Fruit fly (Drosophila melanogaster) Kc167 (cell line): ENCODE measurements around the gene Gga.

Experiments used
- Myc ChIP-seq: fragments of >200 bp; optimal IDR thresholded peaks from 2 replicates; lab custom pipeline; 2017; ENCODE audit warnings: missing external identifiers
- Sin3A ChIP-seq: fragments of >200 bp; optimal IDR thresholded peaks from 2 replicates; lab custom pipeline; 2018; ENCODE audit warnings: missing external identifiers
- h ChIP-seq: fragments of >200 bp; optimal IDR thresholded peaks from 3 replicates; lab custom pipeline; 2018; ENCODE audit warnings: missing external identifiers
- insv ChIP-seq: fragments of >200 bp; optimal IDR thresholded peaks from 3 replicates; lab custom pipeline; 2018; ENCODE audit warnings: missing external identifiers
- psq ChIP-seq: fragments of >200 bp; optimal IDR thresholded peaks from 2 replicates; lab custom pipeline; 2017; ENCODE audit warnings: missing external identifiers
- ttk ChIP-seq: sonication (Bioruptor generic); optimal IDR thresholded peaks from 2 replicates; lab custom pipeline; 2017; ENCODE audit warnings: missing external identifiers

Gga gene

DNA sequence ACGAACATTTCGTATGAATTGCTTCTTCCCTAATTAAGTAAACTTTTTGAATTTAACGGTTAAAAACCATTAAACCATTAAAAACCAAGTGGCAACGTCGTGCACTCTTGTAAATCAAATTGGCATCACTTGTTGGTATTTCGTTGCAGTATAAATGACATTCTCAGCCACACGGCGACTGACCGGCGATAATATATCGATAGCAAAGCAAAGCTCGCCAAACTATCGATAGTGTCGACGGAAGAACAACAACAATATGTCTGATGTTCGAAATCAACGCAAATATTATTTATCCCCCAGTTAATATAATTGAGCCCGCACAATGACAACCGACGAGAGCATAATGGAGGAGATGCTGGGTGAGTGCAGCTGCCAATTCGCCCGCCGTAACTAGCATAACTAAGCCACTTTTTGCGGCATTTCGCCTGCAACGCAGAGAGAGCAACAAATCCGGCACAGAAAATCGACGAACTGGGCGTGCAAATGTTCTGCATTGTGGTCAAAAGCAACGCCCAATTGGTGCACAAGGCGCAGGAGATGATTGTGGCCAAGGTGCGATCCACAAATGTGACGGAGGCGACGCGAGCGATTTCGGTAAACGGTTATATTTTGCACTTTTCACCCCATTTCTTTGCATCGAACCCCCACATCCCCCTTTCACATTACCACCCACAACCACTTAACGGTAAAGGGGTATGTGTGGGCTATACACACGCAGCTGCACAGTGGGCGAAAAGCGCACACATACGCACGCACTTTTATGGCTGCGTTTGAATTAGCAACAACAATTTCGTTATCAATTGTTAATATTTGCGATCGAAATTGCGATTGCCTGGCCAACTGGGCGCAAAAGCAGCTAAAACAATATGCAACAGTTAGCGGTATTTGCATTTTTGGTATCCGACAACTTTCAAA, at the start of gene Gga:
TSS of gene Gga (plus strand) at position 213 of the 915 bp plus-strand sequence.
- TF ChIP-seq Sin3A (lab: Kevin White, UChicago) (no peak), ttk (lab: Kevin White, UChicago) (no peak), insv (lab: Kevin White, UChicago) (no peak), h (lab: Kevin White, UChicago) (no peak), Myc (lab: Kevin White, UChicago) (no peak)

DNA sequence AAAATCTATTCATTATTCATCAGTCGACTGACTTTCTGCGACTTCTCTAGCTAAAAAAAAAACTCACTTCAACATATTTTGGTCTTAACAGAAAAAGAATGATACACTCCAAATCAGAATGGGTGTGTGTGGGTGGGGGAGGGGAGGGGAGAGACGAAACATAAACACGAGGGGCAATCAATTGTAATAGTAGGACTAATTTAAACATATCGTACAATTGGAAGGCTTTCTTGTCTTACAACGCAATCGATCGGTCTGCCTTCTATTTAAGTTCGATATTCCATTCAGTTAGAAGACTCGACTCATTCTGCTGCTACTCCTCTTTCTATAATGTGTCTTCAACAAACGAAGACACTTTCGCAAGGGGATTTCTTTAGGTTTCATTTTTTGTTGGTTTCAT, 49.7 kb upstream of the Gga start:
- TF ChIP-seq Sin3A (lab: Kevin White, UChicago): no peak
- TF ChIP-seq psq: no peak
- TF ChIP-seq Myc (lab: Kevin White, UChicago): no peak
- TF ChIP-seq ttk (lab: Kevin White, UChicago): no peak
- TF ChIP-seq h (lab: Kevin White, UChicago): no peak
- no peak for TF ChIP-seq insv (lab: Kevin White, UChicago)

DNA sequence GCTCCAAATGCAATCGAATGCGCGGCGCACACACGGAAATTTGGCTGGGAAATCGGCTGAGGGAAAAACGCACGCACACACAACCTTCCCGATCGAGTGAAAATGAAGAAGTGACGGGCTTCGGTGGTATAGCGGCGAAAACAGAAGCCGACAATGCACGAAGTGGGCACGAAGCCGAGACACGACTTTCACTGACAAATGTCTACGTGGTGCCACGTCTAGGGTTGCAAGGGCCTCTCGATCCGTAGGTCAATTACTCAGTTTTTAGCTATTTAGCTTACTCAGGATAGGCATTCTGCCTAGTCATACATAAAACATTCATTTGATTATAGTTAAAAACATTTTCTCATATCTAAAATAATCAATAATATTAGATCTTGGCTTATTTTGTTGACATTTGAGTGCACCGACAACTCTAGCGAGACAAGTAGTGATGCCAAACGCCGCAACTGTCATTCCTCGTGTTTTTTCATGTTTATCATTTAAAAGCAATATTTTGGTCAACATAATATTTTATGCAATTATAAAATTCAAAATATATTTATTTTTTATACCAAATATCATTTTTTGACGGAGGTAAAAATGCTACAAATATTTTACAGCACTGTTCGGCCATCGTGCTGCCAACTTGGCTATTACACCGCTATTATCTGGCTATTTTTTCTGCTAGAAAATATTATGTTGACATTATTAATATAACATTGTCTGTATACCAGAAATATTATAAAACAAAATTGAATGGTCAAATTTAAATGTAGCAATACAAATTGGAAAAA, 47.1 kb upstream of the Gga start:
- TF ChIP-seq insv (lab: Kevin White, UChicago) (no peak), ttk (lab: Kevin White, UChicago) (no peak), Myc (lab: Kevin White, UChicago) (no peak), Sin3A (lab: Kevin White, UChicago) (no peak), h (lab: Kevin White, UChicago) (no peak), psq (no peak)

DNA sequence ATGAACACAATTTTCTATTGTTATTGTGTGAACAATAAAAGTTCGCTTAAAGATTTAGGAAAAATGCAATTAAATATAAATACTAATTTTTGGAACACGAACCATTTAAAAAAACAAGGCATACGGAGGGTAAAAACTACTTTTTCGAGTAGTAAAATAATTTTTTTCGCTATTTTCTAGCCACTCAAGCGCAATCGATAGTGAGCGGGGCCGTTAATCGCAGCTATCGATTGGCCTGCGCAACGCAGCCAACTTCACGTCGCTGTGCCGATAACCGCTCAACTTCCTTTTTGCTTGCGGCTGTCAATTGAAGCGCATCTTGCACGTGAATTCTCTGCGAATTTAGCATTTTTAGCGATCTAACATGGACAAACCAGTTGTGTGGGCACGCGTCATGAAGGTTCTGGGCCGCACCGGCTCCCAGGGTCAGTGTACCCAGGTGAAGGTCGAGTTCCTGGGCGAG, 46.5 kb upstream of the Gga start, which contains the start of gene RpS28b:
TSS of gene RpS28b (plus strand) at position 278 of the 463 bp plus-strand sequence.
- TF ChIP-seq Sin3A (lab: Kevin White, UChicago) (no peak), insv (lab: Kevin White, UChicago) (no peak), psq (no peak), h (lab: Kevin White, UChicago) (no peak), Myc (lab: Kevin White, UChicago) (no peak), ttk (lab: Kevin White, UChicago) (no peak)

DNA sequence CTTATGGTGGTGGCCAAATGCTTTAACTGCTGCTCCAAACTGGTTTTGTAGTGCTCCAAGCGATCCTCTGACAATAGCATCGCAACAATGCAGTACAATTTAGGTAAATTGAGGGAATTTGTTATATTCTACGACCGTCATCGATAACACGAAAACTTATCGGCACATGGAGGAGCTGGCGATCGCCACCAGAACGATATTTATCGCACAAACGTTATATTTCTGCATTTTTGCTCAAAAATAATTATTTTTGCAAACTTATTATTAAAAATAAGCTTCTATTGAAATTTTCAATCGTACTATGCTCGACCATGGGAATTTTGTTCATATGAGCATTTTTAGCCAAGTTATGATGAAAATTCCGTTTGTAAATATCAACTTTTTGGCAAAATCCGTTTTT, 44.4 kb upstream of the Gga start, which contains the start of gene CG15317:
TSS of gene CG15317 (minus strand) at position 148 of the 400 bp plus-strand sequence.
- no peak for TF ChIP-seq Myc (lab: Kevin White, UChicago)
- TF ChIP-seq Sin3A (lab: Kevin White, UChicago): no peak
- TF ChIP-seq h (lab: Kevin White, UChicago): no peak

DNA sequence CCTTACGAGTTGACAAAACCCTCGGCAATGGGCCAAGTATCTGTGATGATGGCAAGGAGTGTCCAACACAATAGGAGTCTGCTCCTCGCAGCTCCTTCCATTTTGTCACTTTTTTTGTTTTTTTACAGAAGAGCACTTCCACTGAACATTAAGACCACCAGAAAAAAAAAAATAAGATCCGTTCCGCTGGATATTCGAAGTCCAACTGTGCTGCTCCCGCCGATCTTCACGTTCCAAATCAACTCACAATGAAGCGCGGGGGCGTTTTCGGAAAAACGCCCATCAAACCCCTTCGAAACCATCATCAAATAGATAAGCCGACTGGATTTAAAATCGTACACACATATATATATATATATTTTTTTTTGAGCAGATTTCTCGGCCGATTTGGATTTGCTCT, 29.6 kb upstream of the Gga start, which contains the start of gene Cubn:
TSS of gene Cubn (minus strand) at position 101 of the 400 bp plus-strand sequence.
- TF ChIP-seq psq: no peak
- no peak for TF ChIP-seq Myc (lab: Kevin White, UChicago)
- no peak for TF ChIP-seq h (lab: Kevin White, UChicago)
- no peak for TF ChIP-seq Sin3A (lab: Kevin White, UChicago)
- no peak for TF ChIP-seq insv (lab: Kevin White, UChicago)
- TF ChIP-seq ttk (lab: Kevin White, UChicago): no peak

DNA sequence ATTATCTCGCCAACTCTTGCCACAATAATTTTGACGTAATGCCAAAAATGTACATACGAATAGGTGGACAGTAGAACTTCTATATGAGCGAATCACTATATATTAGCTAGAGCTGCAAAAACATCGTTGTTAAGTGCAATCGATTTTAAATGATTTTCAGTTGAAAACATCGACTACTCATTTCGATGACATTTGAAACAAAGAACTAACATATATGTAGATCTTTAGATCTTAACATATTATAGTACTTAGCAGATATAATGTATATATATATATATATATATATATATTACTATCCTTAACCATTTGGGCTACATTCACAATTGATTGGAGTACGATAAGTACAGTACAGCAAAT, 24.7 kb upstream of the Gga start, which contains the start of gene CG42395:
TSS of gene CG42395 (minus strand) at position 101 of the 357 bp plus-strand sequence.
- TF ChIP-seq psq (no peak), insv (lab: Kevin White, UChicago) (no peak), h (lab: Kevin White, UChicago) (no peak), Sin3A (lab: Kevin White, UChicago) (no peak), ttk (lab: Kevin White, UChicago) (no peak), Myc (lab: Kevin White, UChicago) (no peak)

DNA sequence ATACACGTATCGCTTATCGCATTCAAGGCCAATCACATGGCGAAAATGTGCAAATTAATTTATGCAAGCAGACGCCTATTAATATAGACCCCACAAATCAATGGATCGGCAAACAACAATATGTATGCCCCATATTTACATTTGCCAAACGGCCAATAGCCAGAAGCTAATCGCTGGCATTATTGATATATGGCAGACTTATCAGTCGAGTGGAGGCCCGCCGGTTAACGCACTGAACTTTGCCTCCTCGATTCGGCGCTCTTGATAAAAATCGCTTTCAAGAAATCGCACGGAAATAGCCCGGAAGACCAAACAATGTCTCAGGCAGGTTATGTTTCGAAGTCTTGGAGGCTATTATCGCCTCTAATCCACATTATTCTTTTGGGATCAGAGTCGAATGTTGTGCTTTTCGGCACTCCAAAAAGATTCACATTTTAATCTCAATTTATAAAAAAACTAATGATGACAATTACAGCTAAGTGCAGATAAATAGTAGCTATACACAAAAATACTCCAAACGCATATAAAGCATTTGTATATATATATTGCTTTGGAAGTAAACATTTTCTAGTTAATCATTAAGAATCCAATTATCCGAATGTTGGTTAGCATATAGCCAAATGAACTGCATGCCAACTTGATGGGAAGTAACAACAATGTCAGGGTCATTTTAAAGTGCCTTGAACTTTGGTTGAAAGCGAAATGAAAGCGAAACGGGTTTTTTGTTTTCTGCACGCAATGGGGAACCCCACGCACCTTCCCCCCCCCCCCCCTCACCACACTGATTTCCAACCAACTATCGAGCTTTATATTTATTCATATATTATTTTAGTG, 24.1 kb upstream of the Gga start:
- no peak for TF ChIP-seq psq
- TF ChIP-seq insv (lab: Kevin White, UChicago): no peak
- TF ChIP-seq h (lab: Kevin White, UChicago): no peak
- TF ChIP-seq ttk (lab: Kevin White, UChicago): no peak
- TF ChIP-seq Myc (lab: Kevin White, UChicago): no peak
- TF ChIP-seq Sin3A (lab: Kevin White, UChicago): no peak

DNA sequence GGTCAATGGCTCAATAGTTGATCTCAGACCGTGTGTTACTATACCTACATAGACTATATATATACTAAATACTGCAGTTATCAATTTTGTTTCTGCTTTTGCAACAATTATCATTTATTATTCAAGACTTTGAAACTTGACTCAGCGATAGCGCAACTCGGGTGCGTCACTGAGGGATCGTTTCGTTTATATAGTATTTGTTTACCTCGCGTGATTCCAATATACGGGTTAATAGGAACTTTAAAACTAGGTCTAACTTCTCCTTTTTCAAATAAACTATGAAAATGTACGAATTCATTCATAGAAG, 23.5 kb upstream of the Gga start:
- TF ChIP-seq Myc (lab: Kevin White, UChicago): no peak
- TF ChIP-seq psq: no peak
- no peak for TF ChIP-seq insv (lab: Kevin White, UChicago)
- TF ChIP-seq h (lab: Kevin White, UChicago): no peak
- TF ChIP-seq Sin3A (lab: Kevin White, UChicago): no peak

DNA sequence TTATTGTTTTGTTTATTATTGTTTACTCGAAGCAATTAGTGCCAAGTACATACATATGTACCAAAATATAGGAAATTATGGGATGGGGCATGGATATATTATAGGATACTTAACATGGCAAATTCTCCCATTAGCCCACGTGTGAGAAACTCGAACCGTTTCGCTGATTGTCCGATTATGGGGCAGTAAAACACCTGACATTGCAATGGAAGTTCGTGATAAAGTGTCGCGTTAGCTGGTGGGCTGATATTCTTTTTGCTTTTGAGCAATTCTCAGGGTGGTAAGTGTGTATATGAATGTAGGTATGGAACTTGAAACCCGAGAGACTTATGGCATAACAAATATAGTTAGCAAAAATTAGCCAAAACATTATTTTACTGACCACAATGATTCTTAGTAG, 22.8 kb upstream of the Gga start:
- TF ChIP-seq insv (lab: Kevin White, UChicago): no peak
- no peak for TF ChIP-seq Myc (lab: Kevin White, UChicago)
- TF ChIP-seq ttk (lab: Kevin White, UChicago): no peak
- no peak for TF ChIP-seq psq
